Worm (Caenorhabditis elegans) whole organism, L4 larva: Measurements from ENCODE around the gene pik-1.

Source experiments
- D1046.2 ChIP-seq: fragments of 200-800 bp; sonication (Bioruptor generic); IDR thresholded peaks from 2 replicates; pipeline ENCODE4 v1.3.6; 2022; ENCODE audit warnings: missing genetic modification characterization, missing compliant biosample characterization
- F10B5.3 ChIP-seq: sonication (generic microtip); optimal IDR thresholded peaks from 2 replicates; lab custom pipeline; 2016; ENCODE audit warnings: mild to moderate bottlenecking, missing genetic modification characterization, missing compliant biosample characterization
- F37D6.2 ChIP-seq: sonication (generic microtip); optimal IDR thresholded peaks from 2 replicates; lab custom pipeline; 2016; ENCODE audit warnings: mild to moderate bottlenecking, missing genetic modification characterization, missing compliant biosample characterization
- F44E2.7 ChIP-seq: fragments of 200-800 bp; sonication (Bioruptor generic); IDR thresholded peaks from 2 replicates; pipeline ENCODE4 v2.1.2; 2022; ENCODE audit warnings: missing genetic modification characterization, missing compliant biosample characterization
- F49E8.2 ChIP-seq: sonication (generic microtip); optimal IDR thresholded peaks from 2 replicates; lab custom pipeline; 2016; ENCODE audit warnings: missing compliant biosample characterization, mild to moderate bottlenecking, missing genetic modification characterization, borderline replicate concordance
- Y48G9A.11 ChIP-seq: fragments of 200-800 bp; sonication (Bioruptor generic); IDR thresholded peaks from 2 replicates; pipeline ENCODE4 v1.3.6; 2022; ENCODE audit warnings: missing genetic modification reagents, missing genetic modification characterization, missing compliant biosample characterization
- Y75B8A.6 ChIP-seq: fragments of 200-800 bp; sonication (Bioruptor generic); IDR thresholded peaks from 2 replicates; pipeline ENCODE4 v1.3.6; 2022; ENCODE audit warnings: missing genetic modification reagents, missing genetic modification characterization, missing compliant biosample characterization
- ZK337.2 ChIP-seq: fragments of 200-800 bp; sonication (Bioruptor generic); IDR thresholded peaks from 2 replicates; pipeline ENCODE4 v1.3.6; 2022; ENCODE audit warnings: missing genetic modification reagents, missing genetic modification characterization, missing compliant biosample characterization
- aha-1 ChIP-seq: fragments of 150-350 bp; peaks from one replicate; lab custom pipeline; 2014; ENCODE audit warnings: missing biosample characterization, missing genetic modification characterization
- arid-1 ChIP-seq: fragments of 200-800 bp; sonication (Bioruptor generic); conservative IDR thresholded peaks from 2 replicates; pipeline ENCODE4 v1.3.6; 2022; ENCODE audit warnings: missing genetic modification reagents, missing genetic modification characterization, missing compliant biosample characterization
- ceh-32 ChIP-seq: sonication (generic microtip); optimal IDR thresholded peaks from 2 replicates; lab custom pipeline; 2016; ENCODE audit warnings: mild to moderate bottlenecking, missing genetic modification characterization, missing compliant biosample characterization; ENCODE audit not compliant: poor library complexity
- ceh-62 ChIP-seq: sonication (generic microtip); optimal IDR thresholded peaks from 2 replicates; lab custom pipeline; 2017; ENCODE audit warnings: missing biosample characterization, missing genetic modification characterization
- cey-2 ChIP-seq: sonication (generic microtip); optimal IDR thresholded peaks from 3 replicates; lab custom pipeline; 2017; ENCODE audit warnings: missing genetic modification characterization, mild to moderate bottlenecking, missing compliant biosample characterization, antibody characterized with exemption, borderline replicate concordance; ENCODE audit not compliant: insufficient read depth
- ctbp-1 ChIP-seq: fragments of 200-800 bp; sonication (Bioruptor generic); IDR thresholded peaks from 2 replicates; pipeline ENCODE4 v1.3.6; 2022; ENCODE audit warnings: missing genetic modification reagents, missing genetic modification characterization, missing compliant biosample characterization
- daf-12 ChIP-seq: fragments of 150-350 bp; optimal IDR thresholded peaks from 2 replicates; lab custom pipeline; 2014; ENCODE audit warnings: missing biosample characterization, missing genetic modification reagents, missing genetic modification characterization
- daf-19 ChIP-seq: fragments of 200-800 bp; sonication (Bioruptor generic); conservative IDR thresholded peaks from 2 replicates; pipeline ENCODE4 v1.3.6; 2022; ENCODE audit warnings: missing genetic modification characterization, missing compliant biosample characterization
- daf-8 ChIP-seq: fragments of 200-800 bp; sonication (Bioruptor generic); IDR thresholded peaks from 2 replicates; pipeline ENCODE4 v1.3.6; 2022; ENCODE audit warnings: missing genetic modification characterization, missing compliant biosample characterization
- dmd-8 ChIP-seq: fragments of 200-800 bp; sonication (Bioruptor generic); IDR thresholded peaks from 2 replicates; pipeline ENCODE4 v1.3.6; 2022; ENCODE audit warnings: missing genetic modification characterization, missing compliant biosample characterization
- dpl-1 ChIP-seq: fragments of 150-350 bp; optimal IDR thresholded peaks from 2 replicates; lab custom pipeline; 2014; ENCODE audit warnings: missing biosample characterization, missing genetic modification reagents, missing genetic modification characterization
- fos-1 ChIP-seq: fragments of 150-350 bp; optimal IDR thresholded peaks from 2 replicates; lab custom pipeline; 2014; ENCODE audit warnings: missing biosample characterization, missing genetic modification characterization
- hif-1 ChIP-seq, 2 experiments: sonication (generic microtip); optimal IDR thresholded peaks; 2 replicates each; lab custom pipeline; 2016 to 2017; ENCODE audit warnings: missing compliant biosample characterization in 2 of 2, missing genetic modification characterization in 2 of 2, missing genetic modification reagents in 2 of 2, missing genotype in 2 of 2, mild to moderate bottlenecking in 1 of 2
- hlh-30 ChIP-seq: sonication (generic microtip); optimal IDR thresholded peaks from 2 replicates; lab custom pipeline; 2017; ENCODE audit warnings: antibody characterized with exemption, mild to moderate bottlenecking, missing genetic modification characterization, missing compliant biosample characterization; ENCODE audit not compliant: insufficient read depth
- jun-1 ChIP-seq: fragments of 150-350 bp; optimal IDR thresholded peaks from 2 replicates; lab custom pipeline; 2014; ENCODE audit warnings: missing biosample characterization, missing genetic modification reagents, missing genetic modification characterization
- lim-7 ChIP-seq: fragments of 200-800 bp; sonication (Bioruptor generic); IDR thresholded peaks from 2 replicates; pipeline ENCODE4 v1.3.6; 2022; ENCODE audit warnings: missing genetic modification characterization, missing compliant biosample characterization
- lin-38 ChIP-seq: fragments of 200-800 bp; sonication (Bioruptor generic); IDR thresholded peaks from 2 replicates; pipeline ENCODE4 v1.3.6; 2022; ENCODE audit warnings: missing genetic modification reagents, missing genetic modification characterization, missing compliant biosample characterization
- lir-3 ChIP-seq: sonication (generic microtip); optimal IDR thresholded peaks from 2 replicates; lab custom pipeline; 2016; ENCODE audit warnings: mild to moderate bottlenecking, missing genetic modification characterization, missing compliant biosample characterization
- madf-9 ChIP-seq: fragments of 200-800 bp; sonication (Bioruptor generic); conservative IDR thresholded peaks from 2 replicates; pipeline ENCODE4 v1.3.6; 2022; ENCODE audit warnings: missing genetic modification reagents, missing genetic modification characterization, missing compliant biosample characterization
- mdl-1 ChIP-seq, 2 experiments: fragments of 150-350 bp in 1 of 2; sonication (generic microtip) in 1 of 2; optimal IDR thresholded peaks; 2 replicates each; lab custom pipeline; 2014 to 2017; ENCODE audit warnings: missing biosample characterization in 2 of 2, missing genetic modification characterization in 2 of 2
- mep-1 ChIP-seq: fragments of 150-350 bp; sonication (generic microtip); optimal IDR thresholded peaks from 3 replicates; lab custom pipeline; 2014; ENCODE audit warnings: missing biosample characterization, missing genetic modification characterization
- mes-2 ChIP-seq: sonication (generic microtip); optimal IDR thresholded peaks from 2 replicates; lab custom pipeline; 2016; ENCODE audit warnings: missing genotype, mild to moderate bottlenecking, missing genetic modification characterization, missing compliant biosample characterization; ENCODE audit not compliant: poor library complexity, severe bottlenecking
- nhr-10 ChIP-seq: fragments of 150-350 bp; optimal IDR thresholded peaks from 2 replicates; lab custom pipeline; 2014; ENCODE audit warnings: missing biosample characterization, missing genetic modification characterization
- nhr-102 ChIP-seq: sonication (generic microtip); optimal IDR thresholded peaks from 2 replicates; lab custom pipeline; 2016; ENCODE audit warnings: mild to moderate bottlenecking, missing genetic modification characterization, moderate library complexity, missing compliant biosample characterization
- nhr-237 ChIP-seq: sonication (generic microtip); optimal IDR thresholded peaks from 2 replicates; lab custom pipeline; 2017; ENCODE audit warnings: missing biosample characterization, missing genetic modification characterization
- nhr-25 ChIP-seq: sonication (generic microtip); optimal IDR thresholded peaks from 2 replicates; lab custom pipeline; 2017; ENCODE audit warnings: missing genetic modification characterization, mild to moderate bottlenecking, missing compliant biosample characterization, antibody characterized with exemption, moderate library complexity, borderline replicate concordance; ENCODE audit not compliant: insufficient read depth
- nhr-42 ChIP-seq: fragments of 200-800 bp; sonication (Bioruptor generic); IDR thresholded peaks from 2 replicates; pipeline ENCODE4 v1.3.6; 2022; ENCODE audit warnings: missing genetic modification characterization, missing compliant biosample characterization
- nhr-48 ChIP-seq: sonication (generic microtip); optimal IDR thresholded peaks from 2 replicates; lab custom pipeline; 2016; ENCODE audit warnings: mild to moderate bottlenecking, missing genetic modification characterization, missing compliant biosample characterization
- nhr-6 ChIP-seq: fragments of 150-350 bp; optimal IDR thresholded peaks from 2 replicates; lab custom pipeline; 2014; ENCODE audit warnings: missing biosample characterization, missing genetic modification characterization
- nhr-76 ChIP-seq: fragments of 150-350 bp; optimal IDR thresholded peaks from 2 replicates; lab custom pipeline; 2014; ENCODE audit warnings: missing biosample characterization, missing genetic modification characterization
- nhr-77 ChIP-seq: fragments of 150-350 bp; optimal IDR thresholded peaks from 2 replicates; lab custom pipeline; 2014; ENCODE audit warnings: missing biosample characterization, missing genetic modification characterization
- php-3 ChIP-seq: fragments of 200-800 bp; sonication (Bioruptor generic); IDR thresholded peaks from 2 replicates; pipeline ENCODE4 v1.3.6; 2022; ENCODE audit warnings: missing genetic modification reagents, missing genetic modification characterization, missing compliant biosample characterization
- rbr-2 ChIP-seq: sonication (generic microtip); optimal IDR thresholded peaks from 2 replicates; lab custom pipeline; 2016; ENCODE audit warnings: missing genotype, missing genetic modification characterization, missing compliant biosample characterization
- sdz-12 ChIP-seq: fragments of 200-800 bp; sonication (Bioruptor generic); optimal IDR thresholded peaks from 2 replicates; lab custom pipeline; 2018; ENCODE audit warnings: mild to moderate bottlenecking, missing genetic modification characterization, missing compliant biosample characterization
- skn-1 ChIP-seq: fragments of 150-350 bp; optimal IDR thresholded peaks from 2 replicates; lab custom pipeline; 2014; ENCODE audit warnings: missing biosample characterization, missing genetic modification characterization
- snpc-1.2 ChIP-seq: fragments of 200-800 bp; sonication (Bioruptor generic); IDR thresholded peaks from 2 replicates; pipeline ENCODE4 v1.3.6; 2022; ENCODE audit warnings: missing genetic modification reagents, missing genetic modification characterization, missing compliant biosample characterization
- snpc-4 ChIP-seq: fragments of 150-350 bp; optimal IDR thresholded peaks from 2 replicates; lab custom pipeline; 2014; ENCODE audit warnings: missing biosample characterization, missing genetic modification characterization
- spr-1 ChIP-seq: sonication (generic microtip); optimal IDR thresholded peaks from 2 replicates; lab custom pipeline; 2016; ENCODE audit warnings: mild to moderate bottlenecking, missing genetic modification characterization, missing compliant biosample characterization
- spr-3 ChIP-seq: fragments of 200-800 bp; sonication (Bioruptor generic); optimal IDR thresholded peaks from 2 replicates; lab custom pipeline; 2018; ENCODE audit warnings: mild to moderate bottlenecking, missing genetic modification characterization, missing compliant biosample characterization
- unc-130 ChIP-seq: sonication (generic microtip); optimal IDR thresholded peaks from 2 replicates; lab custom pipeline; 2016; ENCODE audit warnings: missing genetic modification reagents, missing genetic modification characterization, missing compliant biosample characterization
- vab-7 ChIP-seq: fragments of 200-800 bp; sonication (Bioruptor generic); IDR thresholded peaks from 2 replicates; pipeline ENCODE4 v1.3.6; 2022; ENCODE audit warnings: missing genetic modification reagents, missing genetic modification characterization, missing compliant biosample characterization
- zfp-2 ChIP-seq: sonication (generic microtip); optimal IDR thresholded peaks from 2 replicates; lab custom pipeline; 2016; ENCODE audit warnings: mild to moderate bottlenecking, missing genetic modification characterization, missing compliant biosample characterization
- zfp-3 ChIP-seq: fragments of 200-800 bp; sonication (Bioruptor generic); conservative IDR thresholded peaks from 2 replicates; pipeline ENCODE4 v1.3.6; 2022; ENCODE audit warnings: missing genetic modification reagents, missing genetic modification characterization, missing compliant biosample characterization
- zip-2 ChIP-seq: fragments of 150-350 bp; optimal IDR thresholded peaks from 2 replicates; lab custom pipeline; 2014; ENCODE audit warnings: missing biosample characterization, missing genetic modification characterization

pik-1 gene

DNA sequence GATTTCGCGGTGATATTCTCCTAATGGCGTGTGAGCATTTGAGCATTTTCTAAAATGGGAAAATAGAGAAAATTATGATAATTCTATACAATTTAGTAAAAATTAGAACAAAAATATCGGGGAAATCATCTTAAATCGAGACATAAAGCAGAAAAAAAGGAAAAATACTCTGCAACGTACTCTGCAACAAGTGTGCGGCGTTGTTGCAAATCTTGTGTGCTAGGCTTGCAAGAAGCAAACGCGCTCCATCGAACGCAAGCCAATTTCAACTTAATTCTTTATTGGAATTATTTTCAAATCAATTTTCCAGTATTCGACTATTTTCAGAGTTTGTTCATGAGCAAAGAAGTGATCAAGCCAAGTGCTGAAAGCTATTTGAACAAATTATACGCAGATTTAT, 29.8 kb upstream of the pik-1 start, which contains the start of the genes Y62E10A.20, Y62E10A.23 and mdt-9 (continued):
- peak; percentile 92 for TF ChIP-seq nhr-6 (tag; lab: Kevin White, UChicago)
- TF ChIP-seq rbr-2, result peak; percentile 61
- 0 out of 2 replicates have a peak, but pooled peaks have one; percentile 67 for TF ChIP-seq snpc-1.2 (GFP tag; lab: Robert Waterston, UW)
- TF ChIP-seq zfp-3 (GFP tag; lab: Robert Waterston, UW), result no peak
- no peak for TF ChIP-seq snpc-4 (tag; lab: Kevin White, UChicago)
- TF ChIP-seq ZK337.2 (GFP tag; lab: Robert Waterston, UW), result no peak
- peak; percentile 19 for TF ChIP-seq nhr-102
- no peak for TF ChIP-seq daf-12
- TF ChIP-seq hlh-30, result peak; percentile 45
- TF ChIP-seq mep-1 (tag; lab: Kevin White, UChicago), result peak; percentile 86
- TF ChIP-seq nhr-42, result no peak
- TF ChIP-seq zfp-2 (tag; lab: Kevin White, UChicago), result no peak
- no peak for TF ChIP-seq D1046.2 (GFP tag; lab: Robert Waterston, UW)
- 0 out of 2 replicates have a peak, but pooled peaks have one; percentile 48 for TF ChIP-seq arid-1 (GFP tag; lab: Robert Waterston, UW)
- no peak for TF ChIP-seq spr-3 (GFP tag; lab: Kevin White, UChicago)
- peak; percentile 96 for TF ChIP-seq aha-1 (tag; lab: Kevin White, UChicago)
- TF ChIP-seq nhr-25 (tag; lab: Kevin White, UChicago), result no peak
- TF ChIP-seq mes-2 (tag; lab: Kevin White, UChicago), result peak; percentile 94
- no peak for TF ChIP-seq ceh-32 (tag; lab: Kevin White, UChicago)
- TF ChIP-seq nhr-48 (tag; lab: Kevin White, UChicago), result no peak
- TF ChIP-seq dmd-8 (GFP tag; lab: Robert Waterston, UW), result no peak
- no peak for TF ChIP-seq daf-8 (GFP tag; lab: Robert Waterston, UW)
- TF ChIP-seq lir-3 (tag; lab: Kevin White, UChicago), result no peak
- peak; percentile 38 for TF ChIP-seq nhr-77 (tag; lab: Kevin White, UChicago)
- no peak for TF ChIP-seq php-3 (GFP tag; lab: Robert Waterston, UW)
- TF ChIP-seq vab-7 (GFP tag; lab: Robert Waterston, UW), result no peak
- TF ChIP-seq Y75B8A.6, result no peak
- TF ChIP-seq dpl-1 (GFP tag; lab: Kevin White, UChicago), result peak; percentile 74
- TF ChIP-seq nhr-10 (tag; lab: Kevin White, UChicago), result no peak
- no peak for TF ChIP-seq mdl-1 (tag; optimal IDR thresholded peaks at IDR 0.05; lab: Kevin White, UChicago)
- TF ChIP-seq nhr-237, result no peak
- TF ChIP-seq Y48G9A.11, result no peak
- TF ChIP-seq fos-1 (tag; lab: Kevin White, UChicago), result no peak
- peak; percentile 14; the same call in 1 of the 2 replicates for TF ChIP-seq ctbp-1 (GFP tag; lab: Robert Waterston, UW)
- no peak for TF ChIP-seq ceh-62
- no peak for TF ChIP-seq skn-1 (tag; lab: Kevin White, UChicago)
- peak; percentile 96 for TF ChIP-seq lin-38 (GFP tag; lab: Robert Waterston, UW)
- no peak for TF ChIP-seq F49E8.2
- no peak for TF ChIP-seq cey-2
- TF ChIP-seq daf-19 (GFP tag; lab: Robert Waterston, UW), result no peak
- TF ChIP-seq nhr-76 (tag; lab: Kevin White, UChicago), result no peak
- no peak for TF ChIP-seq F44E2.7 (GFP tag; lab: Robert Waterston, UW)
- no peak for TF ChIP-seq madf-9
- TF ChIP-seq zip-2 (tag; lab: Kevin White, UChicago), result no peak
- no peak for TF ChIP-seq lim-7 (GFP tag; lab: Robert Waterston, UW)
- TF ChIP-seq hif-1 (tag; optimal IDR thresholded peaks at IDR 0.05; lab: Kevin White, UChicago), result peak in 1 of 2 experiments; percentile 76
- TF ChIP-seq sdz-12 (GFP tag; lab: Kevin White, UChicago), result no peak
- TF ChIP-seq F37D6.2, result peak; percentile 41
- no peak for TF ChIP-seq jun-1 (tag; lab: Kevin White, UChicago)
- peak; percentile 78 for TF ChIP-seq unc-130 (GFP tag; lab: Kevin White, UChicago)
- no peak for TF ChIP-seq F10B5.3
- peak; percentile 0 for TF ChIP-seq spr-1 (tag; lab: Kevin White, UChicago)
